Worm (Caenorhabditis elegans) whole organism, L4 larva: ENCODE measurements around the gene sumv-2.

Experiments
- R02D3.7 ChIP-seq: fragments of 150-350 bp; sonication (generic microtip); optimal IDR thresholded peaks from 3 replicates; lab custom pipeline; 2014; ENCODE audit warnings: missing biosample characterization, missing genetic modification characterization
- T26A8.4 ChIP-seq: fragments of 200-800 bp; sonication (Bioruptor generic); IDR thresholded peaks from 2 replicates; pipeline ENCODE4 v1.3.6; 2022; ENCODE audit warnings: missing genetic modification characterization, missing compliant biosample characterization
- Y105C5A.15 ChIP-seq: fragments of 200-800 bp; sonication (Bioruptor generic); IDR thresholded peaks from 2 replicates; pipeline ENCODE4 v1.3.6; 2022; ENCODE audit warnings: missing genetic modification characterization, missing compliant biosample characterization
- Y75B8A.6 ChIP-seq: fragments of 200-800 bp; sonication (Bioruptor generic); IDR thresholded peaks from 2 replicates; pipeline ENCODE4 v1.3.6; 2022; ENCODE audit warnings: missing genetic modification reagents, missing genetic modification characterization, missing compliant biosample characterization
- ZK337.2 ChIP-seq: fragments of 200-800 bp; sonication (Bioruptor generic); IDR thresholded peaks from 2 replicates; pipeline ENCODE4 v1.3.6; 2022; ENCODE audit warnings: missing genetic modification reagents, missing genetic modification characterization, missing compliant biosample characterization
- aha-1 ChIP-seq: fragments of 150-350 bp; peaks from one replicate; lab custom pipeline; 2014; ENCODE audit warnings: missing biosample characterization, missing genetic modification characterization
- ama-1 ChIP-seq: fragments of 150-350 bp; optimal IDR thresholded peaks from 2 replicates; lab custom pipeline; 2014; ENCODE audit warnings: inconsistent platforms, mixed read lengths
- arid-1 ChIP-seq: fragments of 200-800 bp; sonication (Bioruptor generic); conservative IDR thresholded peaks from 2 replicates; pipeline ENCODE4 v1.3.6; 2022; ENCODE audit warnings: missing genetic modification reagents, missing genetic modification characterization, missing compliant biosample characterization
- ceh-32 ChIP-seq: sonication (generic microtip); optimal IDR thresholded peaks from 2 replicates; lab custom pipeline; 2016; ENCODE audit warnings: mild to moderate bottlenecking, missing genetic modification characterization, missing compliant biosample characterization; ENCODE audit not compliant: poor library complexity
- ceh-82 ChIP-seq: sonication (generic microtip); optimal IDR thresholded peaks from 2 replicates; lab custom pipeline; 2017; ENCODE audit warnings: missing biosample characterization, missing genetic modification characterization
- cey-2 ChIP-seq: sonication (generic microtip); optimal IDR thresholded peaks from 3 replicates; lab custom pipeline; 2017; ENCODE audit warnings: missing genetic modification characterization, mild to moderate bottlenecking, missing compliant biosample characterization, antibody characterized with exemption, borderline replicate concordance; ENCODE audit not compliant: insufficient read depth
- ctbp-1 ChIP-seq: fragments of 200-800 bp; sonication (Bioruptor generic); IDR thresholded peaks from 2 replicates; pipeline ENCODE4 v1.3.6; 2022; ENCODE audit warnings: missing genetic modification reagents, missing genetic modification characterization, missing compliant biosample characterization
- daf-16 ChIP-seq, 3 experiments: sonication (generic microtip); optimal IDR thresholded peaks; 2 replicates each; lab custom pipeline; 2016 to 2017; ENCODE audit warnings: missing genetic modification characterization in 3 of 3, missing genetic modification reagents in 3 of 3, mild to moderate bottlenecking in 2 of 3, missing compliant biosample characterization in 2 of 3, missing biosample characterization in 1 of 3, moderate library complexity in 1 of 3
- daf-19 ChIP-seq: fragments of 200-800 bp; sonication (Bioruptor generic); conservative IDR thresholded peaks from 2 replicates; pipeline ENCODE4 v1.3.6; 2022; ENCODE audit warnings: missing genetic modification characterization, missing compliant biosample characterization
- daf-8 ChIP-seq: fragments of 200-800 bp; sonication (Bioruptor generic); IDR thresholded peaks from 2 replicates; pipeline ENCODE4 v1.3.6; 2022; ENCODE audit warnings: missing genetic modification characterization, missing compliant biosample characterization
- dpl-1 ChIP-seq: fragments of 150-350 bp; optimal IDR thresholded peaks from 2 replicates; lab custom pipeline; 2014; ENCODE audit warnings: missing biosample characterization, missing genetic modification reagents, missing genetic modification characterization
- dve-1 ChIP-seq: sonication (generic microtip); optimal IDR thresholded peaks from 2 replicates; lab custom pipeline; 2017; ENCODE audit warnings: antibody characterized with exemption, mild to moderate bottlenecking, missing genetic modification characterization, missing compliant biosample characterization; ENCODE audit not compliant: insufficient read depth
- fkh-10 ChIP-seq: fragments of 150-350 bp; optimal IDR thresholded peaks from 2 replicates; lab custom pipeline; 2014; ENCODE audit warnings: missing biosample characterization, missing genetic modification reagents, missing genetic modification characterization
- hif-1 ChIP-seq, 2 experiments: sonication (generic microtip); optimal IDR thresholded peaks; 2 replicates each; lab custom pipeline; 2016 to 2017; ENCODE audit warnings: missing compliant biosample characterization in 2 of 2, missing genetic modification characterization in 2 of 2, missing genetic modification reagents in 2 of 2, missing genotype in 2 of 2, mild to moderate bottlenecking in 1 of 2
- hlh-11 ChIP-seq: fragments of 200-800 bp; sonication (Bioruptor generic); optimal IDR thresholded peaks from 2 replicates; lab custom pipeline; 2018; ENCODE audit warnings: mild to moderate bottlenecking, missing genetic modification characterization, missing compliant biosample characterization
- hlh-30 ChIP-seq: sonication (generic microtip); optimal IDR thresholded peaks from 2 replicates; lab custom pipeline; 2017; ENCODE audit warnings: antibody characterized with exemption, mild to moderate bottlenecking, missing genetic modification characterization, missing compliant biosample characterization; ENCODE audit not compliant: insufficient read depth
- jun-1 ChIP-seq: fragments of 150-350 bp; optimal IDR thresholded peaks from 2 replicates; lab custom pipeline; 2014; ENCODE audit warnings: missing biosample characterization, missing genetic modification reagents, missing genetic modification characterization
- lim-7 ChIP-seq: fragments of 200-800 bp; sonication (Bioruptor generic); IDR thresholded peaks from 2 replicates; pipeline ENCODE4 v1.3.6; 2022; ENCODE audit warnings: missing genetic modification characterization, missing compliant biosample characterization
- lin-15B ChIP-seq: fragments of 150-350 bp; sonication (generic microtip); optimal IDR thresholded peaks from 3 replicates; lab custom pipeline; 2014; ENCODE audit warnings: missing biosample characterization, missing genetic modification characterization
- lin-29 ChIP-seq: fragments of 200-800 bp; sonication (Bioruptor generic); IDR thresholded peaks from 2 replicates; pipeline ENCODE4 v1.3.6; 2022; ENCODE audit warnings: missing genetic modification reagents, missing genetic modification characterization, missing compliant biosample characterization
- lir-3 ChIP-seq: sonication (generic microtip); optimal IDR thresholded peaks from 2 replicates; lab custom pipeline; 2016; ENCODE audit warnings: mild to moderate bottlenecking, missing genetic modification characterization, missing compliant biosample characterization
- lsy-2 ChIP-seq, 2 experiments: fragments of 150-350 bp in 1 of 2; sonication (generic microtip) in 1 of 2; optimal IDR thresholded peaks; 2 replicates each; lab custom pipeline; 2014 to 2017; ENCODE audit warnings: missing biosample characterization in 2 of 2, missing genetic modification characterization in 2 of 2
- madf-5 ChIP-seq, 2 experiments: fragments of 200-800 bp; sonication (Bioruptor generic); IDR thresholded peaks; 2 replicates each; pipeline ENCODE4 v1.3.6; 2022; ENCODE audit warnings: missing compliant biosample characterization in 2 of 2, missing genetic modification characterization in 2 of 2
- mdl-1 ChIP-seq, 2 experiments: fragments of 150-350 bp in 1 of 2; sonication (generic microtip) in 1 of 2; optimal IDR thresholded peaks; 2 replicates each; lab custom pipeline; 2014 to 2017; ENCODE audit warnings: missing biosample characterization in 2 of 2, missing genetic modification characterization in 2 of 2
- mep-1 ChIP-seq: fragments of 150-350 bp; sonication (generic microtip); optimal IDR thresholded peaks from 3 replicates; lab custom pipeline; 2014; ENCODE audit warnings: missing biosample characterization, missing genetic modification characterization
- mes-2 ChIP-seq: sonication (generic microtip); optimal IDR thresholded peaks from 2 replicates; lab custom pipeline; 2016; ENCODE audit warnings: missing genotype, mild to moderate bottlenecking, missing genetic modification characterization, missing compliant biosample characterization; ENCODE audit not compliant: poor library complexity, severe bottlenecking
- mxl-2 ChIP-seq: fragments of 200-800 bp; sonication (Bioruptor generic); conservative IDR thresholded peaks from 2 replicates; pipeline ENCODE4 v1.3.6; 2022; ENCODE audit warnings: missing genetic modification reagents, missing genetic modification characterization, missing compliant biosample characterization
- mxl-3 ChIP-seq: fragments of 200-800 bp; sonication (Bioruptor generic); optimal IDR thresholded peaks from 2 replicates; lab custom pipeline; 2018; ENCODE audit warnings: mild to moderate bottlenecking, missing genetic modification characterization, missing compliant biosample characterization
- nhr-102 ChIP-seq: sonication (generic microtip); optimal IDR thresholded peaks from 2 replicates; lab custom pipeline; 2016; ENCODE audit warnings: mild to moderate bottlenecking, missing genetic modification characterization, moderate library complexity, missing compliant biosample characterization
- nhr-42 ChIP-seq: fragments of 200-800 bp; sonication (Bioruptor generic); IDR thresholded peaks from 2 replicates; pipeline ENCODE4 v1.3.6; 2022; ENCODE audit warnings: missing genetic modification characterization, missing compliant biosample characterization
- nhr-48 ChIP-seq: sonication (generic microtip); optimal IDR thresholded peaks from 2 replicates; lab custom pipeline; 2016; ENCODE audit warnings: mild to moderate bottlenecking, missing genetic modification characterization, missing compliant biosample characterization
- nhr-6 ChIP-seq: fragments of 150-350 bp; optimal IDR thresholded peaks from 2 replicates; lab custom pipeline; 2014; ENCODE audit warnings: missing biosample characterization, missing genetic modification characterization
- pha-4 ChIP-seq, 2 experiments: fragments of 150-350 bp in 1 of 2; fragments of 200-800 bp in 1 of 2; sonication (Bioruptor generic) in 1 of 2; IDR thresholded peaks in 1 of 2; optimal IDR thresholded peaks in 1 of 2; 2 replicates each; pipeline versions ENCODE4 v1.3.6 to Lab custom; 2014 to 2022; ENCODE audit warnings: missing genetic modification characterization in 2 of 2, missing genetic modification reagents in 2 of 2, missing biosample characterization in 1 of 2, missing compliant biosample characterization in 1 of 2
- set-16 ChIP-seq: fragments of 200-800 bp; sonication (Bioruptor generic); IDR thresholded peaks from 2 replicates; pipeline ENCODE4 v1.3.6; 2022; ENCODE audit warnings: missing genetic modification reagents, missing genetic modification characterization, missing compliant biosample characterization
- snpc-1.2 ChIP-seq: fragments of 200-800 bp; sonication (Bioruptor generic); IDR thresholded peaks from 2 replicates; pipeline ENCODE4 v1.3.6; 2022; ENCODE audit warnings: missing genetic modification reagents, missing genetic modification characterization, missing compliant biosample characterization
- snpc-4 ChIP-seq: fragments of 150-350 bp; optimal IDR thresholded peaks from 2 replicates; lab custom pipeline; 2014; ENCODE audit warnings: missing biosample characterization, missing genetic modification characterization
- spr-1 ChIP-seq: sonication (generic microtip); optimal IDR thresholded peaks from 2 replicates; lab custom pipeline; 2016; ENCODE audit warnings: mild to moderate bottlenecking, missing genetic modification characterization, missing compliant biosample characterization
- tag-97 ChIP-seq: fragments of 200-800 bp; sonication (Bioruptor generic); IDR thresholded peaks from 2 replicates; pipeline ENCODE4 v1.3.6; 2022; ENCODE audit warnings: missing genetic modification characterization, missing compliant biosample characterization
- unc-39 ChIP-seq: sonication (generic microtip); optimal IDR thresholded peaks from 2 replicates; lab custom pipeline; 2017; ENCODE audit warnings: missing biosample characterization, missing genetic modification characterization
- unc-62 ChIP-seq, 3 experiments: fragments of 150-350 bp in 1 of 3; sonication (generic microtip); optimal IDR thresholded peaks in 2 of 3; peaks in 1 of 3; 1 replicate in 1 of 3; 2 replicates in 2 of 3; lab custom pipeline; 2014 to 2017; ENCODE audit warnings: missing biosample characterization in 3 of 3, missing genetic modification characterization in 3 of 3, missing genetic modification reagents in 3 of 3, missing genotype in 1 of 3
- vab-7 ChIP-seq: fragments of 200-800 bp; sonication (Bioruptor generic); IDR thresholded peaks from 2 replicates; pipeline ENCODE4 v1.3.6; 2022; ENCODE audit warnings: missing genetic modification reagents, missing genetic modification characterization, missing compliant biosample characterization
- zag-1 ChIP-seq: fragments of 150-350 bp; optimal IDR thresholded peaks from 2 replicates; lab custom pipeline; 2014; ENCODE audit warnings: missing biosample characterization, missing genetic modification characterization
- zip-11 ChIP-seq: fragments of 200-800 bp; sonication (Bioruptor generic); IDR thresholded peaks from 2 replicates; pipeline ENCODE4 v1.3.6; 2022; ENCODE audit warnings: missing genetic modification characterization, missing compliant biosample characterization
- ztf-11 ChIP-seq: fragments of 150-350 bp; optimal IDR thresholded peaks from 2 replicates; lab custom pipeline; 2014; ENCODE audit warnings: missing biosample characterization, missing genetic modification characterization

Gene sumv-2

DNA sequence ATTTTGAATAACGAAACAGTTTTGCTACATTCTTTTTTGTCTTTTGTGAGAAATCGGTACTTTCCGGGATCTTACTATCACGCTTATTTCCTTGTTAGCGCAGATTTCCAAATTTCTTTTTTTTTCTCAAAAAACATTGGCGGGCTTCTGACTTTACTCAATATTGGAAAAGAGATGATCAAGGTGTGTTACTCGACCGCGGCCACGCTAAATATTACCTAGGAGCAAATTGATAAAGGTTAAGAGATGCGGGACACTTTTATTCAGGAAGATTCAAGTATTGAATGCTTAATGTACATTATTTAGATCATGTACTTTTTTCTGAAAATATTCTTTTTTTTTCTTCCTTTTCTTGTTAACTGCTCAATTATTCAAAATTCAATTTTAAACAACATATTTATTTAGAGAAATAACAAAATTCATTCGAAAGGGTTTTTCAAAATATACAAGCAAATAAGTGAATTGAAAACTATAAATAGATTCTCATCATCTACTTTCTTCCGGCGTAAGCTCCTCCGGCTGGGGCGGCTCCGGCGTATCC is 30.0 kb downstream of the sumv-2 start:
- TF ChIP-seq ceh-82: no peak
- no peak for TF ChIP-seq hlh-11 (tag; lab: Kevin White, UChicago)
- TF ChIP-seq hlh-30 (tag; lab: Kevin White, UChicago): no peak
- TF ChIP-seq mep-1 (tag; lab: Kevin White, UChicago): no peak
- TF ChIP-seq lim-7: no peak
- TF ChIP-seq daf-19 (GFP tag; lab: Robert Waterston, UW): no peak
- no peak for TF ChIP-seq arid-1 (GFP tag; lab: Robert Waterston, UW)
- no peak for TF ChIP-seq unc-62 (GFP tag; optimal IDR thresholded peaks at IDR 0.05 in 1 of 2; lab: Kevin White, UChicago)
- no peak for TF ChIP-seq unc-62 (tag; optimal IDR thresholded peaks at IDR 0.05; lab: Kevin White, UChicago)
- TF ChIP-seq mxl-2: no peak
- TF ChIP-seq Y75B8A.6 (GFP tag; lab: Robert Waterston, UW): no peak
- TF ChIP-seq daf-8 (GFP tag; lab: Robert Waterston, UW): no peak
- no peak for TF ChIP-seq lin-15B (tag; lab: Kevin White, UChicago)
- no peak for TF ChIP-seq lin-29 (GFP tag; lab: Robert Waterston, UW)
- peak; percentile 28 for TF ChIP-seq spr-1 (tag; lab: Kevin White, UChicago)
- TF ChIP-seq nhr-48: peak; percentile 38
- no peak for TF ChIP-seq madf-5 (GFP tag; IDR thresholded peaks at IDR 0.05; lab: Robert Waterston, UW)
- TF ChIP-seq Y105C5A.15 (GFP tag; lab: Robert Waterston, UW): no peak
- no peak for TF ChIP-seq zag-1
- no peak for TF ChIP-seq jun-1 (tag; lab: Kevin White, UChicago)
- TF ChIP-seq nhr-42 (GFP tag; lab: Robert Waterston, UW): no peak
- no peak for TF ChIP-seq ZK337.2
- TF ChIP-seq daf-16 (GFP tag; optimal IDR thresholded peaks at IDR 0.05; lab: Kevin White, UChicago): no peak
- no peak for TF ChIP-seq daf-16 (tag; optimal IDR thresholded peaks at IDR 0.05; lab: Kevin White, UChicago)
- TF ChIP-seq aha-1 (tag; lab: Kevin White, UChicago): no peak
- TF ChIP-seq snpc-1.2 (GFP tag; lab: Robert Waterston, UW): peak; percentile 12; the same call in 1 of the 2 replicates
- TF ChIP-seq ama-1: peak; percentile 91
- TF ChIP-seq unc-39 (tag; lab: Kevin White, UChicago): no peak
- no peak for TF ChIP-seq set-16
- TF ChIP-seq lir-3 (tag; lab: Kevin White, UChicago): no peak
- peak; percentile 40 for TF ChIP-seq mes-2 (tag; lab: Kevin White, UChicago)
- no peak for TF ChIP-seq ctbp-1
- no peak for TF ChIP-seq nhr-6 (tag; lab: Kevin White, UChicago)
- TF ChIP-seq R02D3.7: no peak
- TF ChIP-seq fkh-10 (GFP tag; lab: Kevin White, UChicago): no peak
- no peak for TF ChIP-seq lsy-2 (tag; optimal IDR thresholded peaks at IDR 0.05; lab: Kevin White, UChicago)
- TF ChIP-seq mdl-1 (tag; optimal IDR thresholded peaks at IDR 0.05; lab: Kevin White, UChicago): no peak
- no peak for TF ChIP-seq snpc-4
- no peak for TF ChIP-seq cey-2 (tag; lab: Kevin White, UChicago)
- TF ChIP-seq ztf-11 (tag; lab: Kevin White, UChicago): no peak
- TF ChIP-seq dpl-1 (GFP tag; lab: Kevin White, UChicago): no peak
- no peak for TF ChIP-seq pha-4 (GFP tag; IDR thresholded peaks at IDR 0.05; lab: Robert Waterston, UW)
- TF ChIP-seq pha-4 (tag; optimal IDR thresholded peaks at IDR 0.05; lab: Kevin White, UChicago): no peak
- peak; percentile 30 for TF ChIP-seq nhr-102 (tag; lab: Kevin White, UChicago)
- no peak for TF ChIP-seq zip-11 (GFP tag; lab: Robert Waterston, UW)
- TF ChIP-seq T26A8.4 (GFP tag; lab: Robert Waterston, UW): peak; percentile 82; the same call in 1 of the 2 replicates
- TF ChIP-seq tag-97 (GFP tag; lab: Robert Waterston, UW): no peak
- TF ChIP-seq mxl-3: no peak
- TF ChIP-seq hif-1 (tag; optimal IDR thresholded peaks at IDR 0.05; lab: Kevin White, UChicago): no peak
- no peak for TF ChIP-seq dve-1 (tag; lab: Kevin White, UChicago)
- no peak for TF ChIP-seq vab-7 (GFP tag; lab: Robert Waterston, UW)
- no peak for TF ChIP-seq ceh-32 (tag; lab: Kevin White, UChicago)
